Fruit fly (Drosophila melanogaster) whole organism, embryonic: Measurements from ENCODE around the gene RhoGAP19D.

Experiments used
- ATbp ChIP-seq: fragments of 200-800 bp; sonication (Bioruptor generic); optimal IDR thresholded peaks from 2 replicates; lab custom pipeline; 2017; ENCODE audit warnings: missing biosample characterization, mild to moderate bottlenecking, missing genetic modification characterization, missing genetic modification reagents
- B-H2 ChIP-seq: fragments of 200-800 bp; sonication (Bioruptor generic); optimal IDR thresholded peaks from 2 replicates; lab custom pipeline; 2018; ENCODE audit warnings: missing biosample characterization, mild to moderate bottlenecking, missing genetic modification characterization
- CG12391 ChIP-seq: fragments of 200-800 bp; sonication (Bioruptor generic); optimal IDR thresholded peaks from 3 replicates; lab custom pipeline; 2018; ENCODE audit warnings: missing biosample characterization, mild to moderate bottlenecking, missing genetic modification characterization, moderate library complexity
- CG13424 ChIP-seq: fragments of 200-800 bp; sonication (Bioruptor generic); optimal IDR thresholded peaks from 2 replicates; lab custom pipeline; 2019; ENCODE audit warnings: missing biosample characterization, mild to moderate bottlenecking, missing genetic modification characterization, moderate library complexity
- CG14860 ChIP-seq: fragments of 200-800 bp; sonication (Bioruptor generic); IDR thresholded peaks from 3 replicates; pipeline ENCODE4 v1.3.6; 2022; ENCODE audit warnings: missing biosample characterization, missing genetic modification characterization; ENCODE audit not compliant: partially characterized antibody
- CG1603 ChIP-seq: fragments of 200-800 bp; sonication (Bioruptor generic); optimal IDR thresholded peaks from 2 replicates; lab custom pipeline; 2019; ENCODE audit warnings: missing biosample characterization, mild to moderate bottlenecking, missing genetic modification characterization, moderate library complexity
- CG2116 ChIP-seq: fragments of 200-800 bp; sonication (Bioruptor generic); optimal IDR thresholded peaks from 3 replicates; lab custom pipeline; 2018; ENCODE audit warnings: missing biosample characterization, mild to moderate bottlenecking, missing genetic modification characterization
- CG2875 ChIP-seq: fragments of 200-800 bp; sonication (Bioruptor generic); optimal IDR thresholded peaks from 2 replicates; lab custom pipeline; 2017; ENCODE audit warnings: missing biosample characterization, mild to moderate bottlenecking, missing genetic modification characterization, missing genetic modification reagents
- CG32772 ChIP-seq: fragments of 200-800 bp; sonication (Bioruptor generic); IDR thresholded peaks from 2 replicates; pipeline ENCODE4 v1.3.6; 2022; ENCODE audit warnings: missing biosample characterization, missing genetic modification characterization
- CG43689 ChIP-seq: fragments of 200-800 bp; sonication (Bioruptor generic); IDR thresholded peaks from 2 replicates; pipeline ENCODE4 v1.3.6; 2022; ENCODE audit warnings: missing biosample characterization, missing genetic modification characterization
- CG4820 ChIP-seq: fragments of 200-800 bp; sonication (Bioruptor generic); optimal IDR thresholded peaks from 3 replicates; lab custom pipeline; 2016; ENCODE audit warnings: missing biosample characterization, missing genetic modification characterization
- CG7271 ChIP-seq: fragments of 200-800 bp; sonication (Bioruptor generic); optimal IDR thresholded peaks from 2 replicates; lab custom pipeline; 2018; ENCODE audit warnings: missing biosample characterization, mild to moderate bottlenecking, missing genetic modification characterization, moderate library complexity
- CG8359 ChIP-seq: fragments of 200-800 bp; sonication (Bioruptor generic); optimal IDR thresholded peaks from 2 replicates; lab custom pipeline; 2017; ENCODE audit warnings: missing biosample characterization, mild to moderate bottlenecking, missing genetic modification characterization, borderline replicate concordance
- CTCF ChIP-seq: fragments of 200-800 bp; sonication (Bioruptor generic); optimal IDR thresholded peaks from 2 replicates; lab custom pipeline; 2017; ENCODE audit warnings: missing biosample characterization, mild to moderate bottlenecking, missing genetic modification characterization, moderate library complexity
- Dad ChIP-seq: fragments of 200-800 bp; sonication (Bioruptor generic); optimal IDR thresholded peaks from 3 replicates; lab custom pipeline; 2016; ENCODE audit warnings: missing biosample characterization, missing genetic modification characterization
- Dip3 ChIP-seq: fragments of 200-800 bp; sonication (Bioruptor generic); optimal IDR thresholded peaks from 3 replicates; lab custom pipeline; 2016; ENCODE audit warnings: missing biosample characterization, missing genetic modification characterization
- Gsc ChIP-seq: fragments of 200-800 bp; sonication (Bioruptor generic); IDR thresholded peaks from 2 replicates; pipeline ENCODE4 v1.3.6; 2022; ENCODE audit warnings: missing biosample characterization, missing genetic modification characterization
- HHEX ChIP-seq: fragments of 200-800 bp; sonication (Bioruptor generic); optimal IDR thresholded peaks from 3 replicates; lab custom pipeline; 2017; ENCODE audit warnings: missing biosample characterization, mild to moderate bottlenecking, missing genetic modification characterization, missing genetic modification reagents
- Hmr ChIP-seq: fragments of 200-800 bp; sonication (Bioruptor generic); optimal IDR thresholded peaks from 3 replicates; lab custom pipeline; 2017; ENCODE audit warnings: mild to moderate bottlenecking, missing biosample characterization, missing genetic modification reagents, missing genetic modification characterization
- MBD-R2 ChIP-seq: fragments of 200-800 bp; sonication (Bioruptor generic); IDR thresholded peaks from 2 replicates; pipeline ENCODE4 v1.3.6; 2022; ENCODE audit warnings: missing biosample characterization, missing genetic modification characterization
- Mrtf ChIP-seq: fragments of 200-800 bp; sonication (Bioruptor generic); IDR thresholded peaks from 3 replicates; pipeline ENCODE4 v1.3.6; 2022; ENCODE audit warnings: missing biosample characterization, missing genetic modification characterization
- Oaz ChIP-seq: fragments of 200-800 bp; sonication (Bioruptor generic); IDR thresholded peaks from 2 replicates; pipeline ENCODE4 v1.3.6; 2022; ENCODE audit warnings: missing biosample characterization, missing genetic modification characterization
- Ravus ChIP-seq: fragments of 200-800 bp; sonication (Bioruptor generic); IDR thresholded peaks from 2 replicates; pipeline ENCODE4 v1.3.6; 2022; ENCODE audit warnings: missing biosample characterization, missing genetic modification characterization
- Sox102F ChIP-seq: fragments of 200-800 bp; sonication (Bioruptor generic); optimal IDR thresholded peaks from 2 replicates; lab custom pipeline; 2018; ENCODE audit warnings: missing biosample characterization, mild to moderate bottlenecking, missing genetic modification characterization, moderate library complexity
- al ChIP-seq: fragments of 200-800 bp; sonication (Bioruptor generic); IDR thresholded peaks from 2 replicates; pipeline ENCODE4 v1.3.6; 2022; ENCODE audit warnings: missing biosample characterization, missing genetic modification characterization
- cas ChIP-seq: fragments of 200-800 bp; sonication (Bioruptor generic); IDR thresholded peaks from 2 replicates; pipeline ENCODE4 v1.3.6; 2022; ENCODE audit warnings: missing biosample characterization, missing genetic modification characterization
- caup ChIP-seq: fragments of 200-800 bp; sonication (Bioruptor generic); optimal IDR thresholded peaks from 3 replicates; lab custom pipeline; 2017; ENCODE audit warnings: missing biosample characterization, mild to moderate bottlenecking, missing genetic modification characterization, moderate library complexity; ENCODE audit not compliant: severe bottlenecking
- chif ChIP-seq, 2 experiments: fragments of 200-800 bp; sonication (Bioruptor generic); optimal IDR thresholded peaks; 3 replicates each; lab custom pipeline; 2016; ENCODE audit warnings: missing biosample characterization in 2 of 2, missing genetic modification characterization in 2 of 2
- croc ChIP-seq: fragments of 200-800 bp; sonication (Bioruptor generic); conservative IDR thresholded peaks from 3 replicates; pipeline ENCODE4 v1.3.6; 2022; ENCODE audit warnings: missing biosample characterization, missing genetic modification characterization
- dm ChIP-seq: fragments of 200-800 bp; sonication (Bioruptor generic); optimal IDR thresholded peaks from 3 replicates; lab custom pipeline; 2016; ENCODE audit warnings: missing biosample characterization, missing genetic modification characterization
- eve ChIP-seq, 2 experiments: fragments of >200 bp; optimal IDR thresholded peaks; 2 replicates each; lab custom pipeline; 2017; ENCODE audit warnings: missing biosample characterization in 2 of 2, missing genetic modification characterization in 2 of 2
- fd64A ChIP-seq: fragments of 200-800 bp; sonication (Bioruptor generic); optimal IDR thresholded peaks from 3 replicates; lab custom pipeline; 2018; ENCODE audit warnings: missing biosample characterization, mild to moderate bottlenecking, missing genetic modification characterization
- gfzf ChIP-seq: fragments of 200-800 bp; sonication (Bioruptor generic); optimal IDR thresholded peaks from 2 replicates; lab custom pipeline; 2016; ENCODE audit warnings: missing biosample characterization, mild to moderate bottlenecking, missing genetic modification characterization, moderate library complexity
- inv ChIP-seq: fragments of 200-800 bp; sonication (Bioruptor generic); IDR thresholded peaks from 2 replicates; pipeline ENCODE4 v1.3.6; 2022; ENCODE audit warnings: missing biosample characterization, missing genetic modification characterization; ENCODE audit not compliant: partially characterized antibody
- kah ChIP-seq: fragments of 200-800 bp; sonication (Bioruptor generic); optimal IDR thresholded peaks from 2 replicates; lab custom pipeline; 2018; ENCODE audit warnings: missing biosample characterization, mild to moderate bottlenecking, missing genetic modification characterization
- ken ChIP-seq: fragments of 200-800 bp; sonication (Bioruptor generic); IDR thresholded peaks from 3 replicates; pipeline ENCODE4 v1.3.6; 2022; ENCODE audit warnings: missing biosample characterization, missing genetic modification characterization
- lov ChIP-seq, 2 experiments: fragments of 200-800 bp in 1 of 2; fragments of >200 bp in 1 of 2; sonication (Bioruptor generic) in 1 of 2; IDR thresholded peaks in 1 of 2; optimal IDR thresholded peaks in 1 of 2; 2 replicates in 1 of 2; 3 replicates in 1 of 2; pipeline versions ENCODE4 v1.3.6 to Lab custom; 2017 to 2022; ENCODE audit warnings: missing biosample characterization in 1 of 2, missing genetic modification characterization in 1 of 2
- mam ChIP-seq: fragments of 200-800 bp; sonication (Bioruptor generic); optimal IDR thresholded peaks from 3 replicates; lab custom pipeline; 2016; ENCODE audit warnings: missing biosample characterization, missing genetic modification characterization
- nerfin-2 ChIP-seq: fragments of 200-800 bp; sonication (Bioruptor generic); IDR thresholded peaks from 2 replicates; pipeline ENCODE4 v1.3.6; 2022; ENCODE audit warnings: missing biosample characterization, missing genetic modification characterization; ENCODE audit not compliant: partially characterized antibody
- oc ChIP-seq: fragments of 200-800 bp; sonication (Bioruptor generic); optimal IDR thresholded peaks from 2 replicates; lab custom pipeline; 2018; ENCODE audit warnings: missing biosample characterization, mild to moderate bottlenecking, missing genetic modification characterization, moderate library complexity
- pan ChIP-seq, 4 experiments: fragments of >200 bp in 3 of 4; fragments of 200-800 bp in 1 of 4; sonication (Bioruptor generic) in 1 of 4; optimal IDR thresholded peaks in 3 of 4; IDR thresholded peaks in 1 of 4; 2 replicates each; pipeline versions ENCODE4 v1.3.6 to Lab custom; 2017 to 2022; ENCODE audit warnings: missing biosample characterization in 2 of 4, missing genetic modification characterization in 2 of 4, mixed read lengths in 1 of 4
- phol ChIP-seq: fragments of 200-800 bp; sonication (Bioruptor generic); optimal IDR thresholded peaks from 3 replicates; lab custom pipeline; 2018; ENCODE audit warnings: missing biosample characterization, mild to moderate bottlenecking, missing genetic modification characterization, moderate library complexity
- pros ChIP-seq: fragments of 200-800 bp; sonication (Bioruptor generic); optimal IDR thresholded peaks from 3 replicates; lab custom pipeline; 2019; ENCODE audit warnings: missing biosample characterization, mild to moderate bottlenecking, missing genetic modification characterization, moderate library complexity
- rib ChIP-seq: fragments of 200-800 bp; sonication (Bioruptor generic); IDR thresholded peaks from 2 replicates; pipeline ENCODE4 v1.3.6; 2022; ENCODE audit warnings: missing biosample characterization, missing genetic modification characterization
- ro ChIP-seq: fragments of 200-800 bp; sonication (Bioruptor generic); IDR thresholded peaks from 2 replicates; pipeline ENCODE4 v1.3.6; 2022; ENCODE audit warnings: missing biosample characterization, missing genetic modification characterization
- ssp ChIP-seq: fragments of 200-800 bp; sonication (Bioruptor generic); IDR thresholded peaks from 2 replicates; pipeline ENCODE4 v1.3.6; 2022; ENCODE audit warnings: missing biosample characterization, missing genetic modification characterization
- twi ChIP-seq: fragments of 200-800 bp; optimal IDR thresholded peaks from 2 replicates; lab custom pipeline; 2019; ENCODE audit warnings: missing biosample characterization, mild to moderate bottlenecking, missing genetic modification characterization, moderate library complexity
- vnd ChIP-seq: fragments of 200-800 bp; sonication (Bioruptor generic); IDR thresholded peaks from 3 replicates; pipeline ENCODE4 v1.3.6; 2022; ENCODE audit warnings: missing biosample characterization, missing genetic modification characterization; ENCODE audit not compliant: partially characterized antibody

Gene RhoGAP19D

DNA sequence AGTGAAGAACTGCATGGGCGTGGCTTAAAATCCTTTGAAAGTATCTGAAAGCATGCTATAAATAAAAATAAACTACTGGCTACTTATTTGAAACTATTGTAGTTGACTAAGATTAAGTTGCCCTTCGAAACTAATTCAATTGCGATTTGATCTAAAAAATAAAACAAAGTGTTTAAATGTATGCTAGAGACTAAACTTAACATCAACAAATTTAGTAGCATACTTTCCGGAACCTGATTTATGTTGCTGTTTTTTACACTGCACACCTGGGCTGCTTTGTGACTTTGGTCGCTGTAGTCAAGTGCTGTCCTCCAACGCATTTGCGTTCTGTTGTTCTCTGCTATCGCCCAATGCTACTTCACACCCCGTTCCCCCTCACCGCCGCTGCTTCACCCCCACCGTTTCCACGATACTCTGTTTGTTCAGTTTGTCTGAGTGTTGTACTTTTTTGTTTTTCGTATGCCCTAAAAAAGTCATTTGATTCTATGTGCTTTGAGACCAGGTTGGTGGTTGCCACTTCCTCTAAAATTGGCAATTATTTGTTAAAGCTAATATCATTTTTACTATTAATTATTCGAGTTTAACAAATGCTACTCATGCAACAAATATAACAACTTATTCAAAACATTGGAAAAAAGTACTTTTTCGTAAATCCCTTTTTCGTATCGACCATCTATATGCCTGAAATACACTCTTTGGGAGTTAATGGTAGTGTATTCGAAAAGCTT is 7.6 kb downstream of the RhoGAP19D start (continued):
- TF ChIP-seq vnd (GFP tag; lab: Robert Waterston, UW): no peak
- peak; percentile 56 for TF ChIP-seq HHEX (GFP tag; lab: Kevin White, UChicago)
- no peak for TF ChIP-seq cas (GFP tag; lab: Robert Waterston, UW)
- TF ChIP-seq Hmr (GFP tag; lab: Kevin White, UChicago): peak; percentile 68
- TF ChIP-seq lov (optimal IDR thresholded peaks at IDR 0.05; lab: Kevin White, UChicago): no peak
- TF ChIP-seq lov (GFP tag; IDR thresholded peaks at IDR 0.05; lab: Robert Waterston, UW): no peak
- no peak for TF ChIP-seq twi (tag; lab: Kevin White, UChicago)
- no peak for TF ChIP-seq ssp (GFP tag; lab: Robert Waterston, UW)
- peak; percentile 55 for TF ChIP-seq Sox102F
- no peak for TF ChIP-seq Dad (GFP tag; lab: Kevin White, UChicago)
- no peak for TF ChIP-seq fd64A
- no peak for TF ChIP-seq Dip3
- no peak for TF ChIP-seq Gsc (GFP tag; lab: Robert Waterston, UW)
- TF ChIP-seq phol (tag; lab: Kevin White, UChicago): peak; percentile 45
- TF ChIP-seq rib (GFP tag; lab: Robert Waterston, UW): no peak
- TF ChIP-seq dm (GFP tag; lab: Kevin White, UChicago): peak; percentile 16
- no peak for TF ChIP-seq nerfin-2 (GFP tag; lab: Robert Waterston, UW)
- no peak for TF ChIP-seq oc (tag; lab: Kevin White, UChicago)
- TF ChIP-seq CG7271 (tag; lab: Kevin White, UChicago): no peak
- no peak for TF ChIP-seq CTCF (GFP tag; lab: Kevin White, UChicago)
- no peak for TF ChIP-seq Ravus (GFP tag; lab: Robert Waterston, UW)
- TF ChIP-seq Mrtf (GFP tag; lab: Robert Waterston, UW): no peak
- peak; percentile 59 for TF ChIP-seq CG13424 (tag; lab: Kevin White, UChicago)
- peak; percentile 41 for TF ChIP-seq mam (GFP tag; lab: Kevin White, UChicago)
- TF ChIP-seq chif (GFP tag; optimal IDR thresholded peaks at IDR 0.05; lab: Kevin White, UChicago): peak in 1 of 2 experiments; percentile 22
- no peak for TF ChIP-seq CG43689 (GFP tag; lab: Robert Waterston, UW)
- no peak for TF ChIP-seq CG4820 (GFP tag; lab: Kevin White, UChicago)
- TF ChIP-seq CG32772: peak; percentile 17; the same call in 1 of the 2 replicates
- peak; percentile 12 for TF ChIP-seq CG1603
- TF ChIP-seq gfzf (GFP tag; lab: Kevin White, UChicago): no peak
- peak; percentile 44 for TF ChIP-seq ATbp
- no peak for TF ChIP-seq CG8359 (GFP tag; lab: Kevin White, UChicago)
- no peak for TF ChIP-seq B-H2 (GFP tag; lab: Kevin White, UChicago)
- no peak for TF ChIP-seq inv (GFP tag; lab: Robert Waterston, UW)
- no peak for TF ChIP-seq ken
- no peak for TF ChIP-seq pan (optimal IDR thresholded peaks at IDR 0.05; lab: Kevin White, UChicago)
- TF ChIP-seq pan (GFP tag; optimal IDR thresholded peaks at IDR 0.05 in 1 of 2, IDR thresholded peaks at IDR 0.05 in 1 of 2): peak in 1 of 2 experiments; percentile 26
- peak; percentile 24; the same call in 1 of the 2 replicates for TF ChIP-seq al (GFP tag; lab: Robert Waterston, UW)
- 0 out of 2 replicates have a peak, but pooled peaks have one; percentile 18 for TF ChIP-seq ro
- no peak for TF ChIP-seq kah
- TF ChIP-seq eve (GFP tag; optimal IDR thresholded peaks at IDR 0.05; lab: Kevin White, UChicago): peak in 1 of 2 experiments; percentile 82
- no peak for TF ChIP-seq CG2116 (GFP tag; lab: Kevin White, UChicago)
- no peak for TF ChIP-seq MBD-R2
- TF ChIP-seq CG12391: peak; percentile 29
- TF ChIP-seq caup (GFP tag; lab: Kevin White, UChicago): peak; percentile 30
- no peak for TF ChIP-seq CG2875 (GFP tag; lab: Kevin White, UChicago)
- no peak for TF ChIP-seq CG14860 (GFP tag; lab: Robert Waterston, UW)
- no peak for TF ChIP-seq croc
- no peak for TF ChIP-seq pros (GFP tag; lab: Kevin White, UChicago)
- TF ChIP-seq Oaz (GFP tag; lab: Robert Waterston, UW): no peak
